Fruit fly (Drosophila melanogaster): Measurements from ENCODE around the gene CG15760.
A peak's percentile ranks its signal among the peaks of the same experiment; 100 is the strongest.

Gene CG15760

dm6 chrX:13626579-13626894 is 43.0 kb upstream of the CG15760 start (continued):
- TF ChIP-seq emc (GFP tag; optimal IDR thresholded peaks at IDR 0.05): peak; percentile 29
- peak; percentile 53 for TF ChIP-seq CG12769 (tag; optimal IDR thresholded peaks at IDR 0.05)
- TF ChIP-seq Kr (GFP tag; optimal IDR thresholded peaks at IDR 0.05): no peak
- no peak for TF ChIP-seq CG3407 (GFP tag; optimal IDR thresholded peaks at IDR 0.05)
- no peak for TF ChIP-seq nerfin-2 (GFP tag; IDR thresholded peaks at IDR 0.05; ENCODE audit: partially characterized antibody)
- TF ChIP-seq Hr51 (GFP tag; optimal IDR thresholded peaks at IDR 0.05): peak; percentile 34 to 82
- peak; percentile 64 for TF ChIP-seq fd96Cb (tag; optimal IDR thresholded peaks at IDR 0.05)
- TF ChIP-seq tgo (GFP tag; IDR thresholded peaks at IDR 0.05): peak; percentile 81
- peak; percentile 72 for TF ChIP-seq BtbVII (GFP tag; optimal IDR thresholded peaks at IDR 0.05)
- TF ChIP-seq CG18262 (tag; optimal IDR thresholded peaks at IDR 0.05): peak; percentile 59
- peak; percentile 50 for TF ChIP-seq E2f2 (GFP tag; IDR thresholded peaks at IDR 0.05)
- TF ChIP-seq CG12071 (GFP tag; optimal IDR thresholded peaks at IDR 0.05): peak; percentile 60
- peak; percentile 52 for TF ChIP-seq CG33557 (GFP tag; optimal IDR thresholded peaks at IDR 0.05)
- TF ChIP-seq CG17361 (GFP tag; IDR thresholded peaks at IDR 0.05): peak; percentile 77
- TF ChIP-seq CG12942 (GFP tag; optimal IDR thresholded peaks at IDR 0.05): peak; percentile 70
- TF ChIP-seq E2f1 (GFP tag; IDR thresholded peaks at IDR 0.05): peak; percentile 62
- TF ChIP-seq Hr39 (optimal IDR thresholded peaks at IDR 0.05): no peak
- peak; percentile 54 for TF ChIP-seq Bdp1 (GFP tag; optimal IDR thresholded peaks at IDR 0.05)
- peak; percentile 45; the same call in 1 of the 2 replicates for TF ChIP-seq ttk (GFP tag; IDR thresholded peaks at IDR 0.05)
- TF ChIP-seq psq (GFP tag; optimal IDR thresholded peaks at IDR 0.05): no peak
- TF ChIP-seq Deaf1 (tag; optimal IDR thresholded peaks at IDR 0.05): peak; percentile 50
- TF ChIP-seq her (GFP tag; optimal IDR thresholded peaks at IDR 0.05): peak; percentile 80
- TF ChIP-seq sc (optimal IDR thresholded peaks at IDR 0.05): no peak
- TF ChIP-seq sc (GFP tag; optimal IDR thresholded peaks at IDR 0.05): peak; percentile 26
- TF ChIP-seq vnd (GFP tag; IDR thresholded peaks at IDR 0.05; ENCODE audit: partially characterized antibody): no peak
- TF ChIP-seq CG15696 (tag; optimal IDR thresholded peaks at IDR 0.05): peak; percentile 29
- TF ChIP-seq CG34422 (GFP tag; IDR thresholded peaks at IDR 0.05): peak; percentile 63; the same call in 1 of the 3 replicates
- peak; percentile 55 for TF ChIP-seq scrt (GFP tag; optimal IDR thresholded peaks at IDR 0.05)
- peak; percentile 72 for TF ChIP-seq fu2 (GFP tag; optimal IDR thresholded peaks at IDR 0.05)
- TF ChIP-seq croc (GFP tag; conservative IDR thresholded peaks at IDR 0.05): peak; percentile 57
- peak; percentile 22 for TF ChIP-seq eyg (GFP tag; optimal IDR thresholded peaks at IDR 0.05)
- TF ChIP-seq CG14667 (GFP tag; IDR thresholded peaks at IDR 0.05): peak; percentile 48; the same call in 1 of the 2 replicates
- TF ChIP-seq CG17829 (tag; optimal IDR thresholded peaks at IDR 0.05): peak; percentile 54
- TF ChIP-seq CG31365 (tag; optimal IDR thresholded peaks at IDR 0.05): peak; percentile 40
- peak; percentile 47 for TF ChIP-seq CG4854 (GFP tag; optimal IDR thresholded peaks at IDR 0.05)
- peak; percentile 76 for TF ChIP-seq CHES-1-like (GFP tag; optimal IDR thresholded peaks at IDR 0.05)
- no peak for TF ChIP-seq h (optimal IDR thresholded peaks at IDR 0.05)
- TF ChIP-seq Atf3 (GFP tag; optimal IDR thresholded peaks at IDR 0.05): peak; percentile 52
- peak; percentile 44 for TF ChIP-seq CG10462 (GFP tag; optimal IDR thresholded peaks at IDR 0.05)
- TF ChIP-seq Ravus (GFP tag; IDR thresholded peaks at IDR 0.05): no peak
- TF ChIP-seq Ada2b (GFP tag; IDR thresholded peaks at IDR 0.05): peak; percentile 81
- TF ChIP-seq lmd (GFP tag; IDR thresholded peaks at IDR 0.05): peak; percentile 84
- TF ChIP-seq slp2 (GFP tag; optimal IDR thresholded peaks at IDR 0.05): peak; percentile 70
- TF ChIP-seq inv (GFP tag; IDR thresholded peaks at IDR 0.05; ENCODE audit: partially characterized antibody): no peak
- peak; percentile 85 for TF ChIP-seq pnt (GFP tag; optimal IDR thresholded peaks at IDR 0.05)
- peak; percentile 80 for TF ChIP-seq dm (GFP tag; optimal IDR thresholded peaks at IDR 0.05)
- TF ChIP-seq CG15479 (GFP tag; optimal IDR thresholded peaks at IDR 0.05): no peak
- peak; percentile 61 for TF ChIP-seq Hey (tag; optimal IDR thresholded peaks at IDR 0.05)
- TF ChIP-seq CG13624 (GFP tag; optimal IDR thresholded peaks at IDR 0.05): peak; percentile 83
- peak; percentile 74 for TF ChIP-seq CG12391 (tag; optimal IDR thresholded peaks at IDR 0.05)
- peak; percentile 73 for TF ChIP-seq tx (GFP tag; optimal IDR thresholded peaks at IDR 0.05)
- TF ChIP-seq Rfx (GFP tag; IDR thresholded peaks at IDR 0.05): peak; percentile 91
- peak; percentile 8 for TF ChIP-seq CG13123 (GFP tag; optimal IDR thresholded peaks at IDR 0.05)
